Worm (Caenorhabditis elegans): ENCODE results near the gene F21D5.5.

DNA sequence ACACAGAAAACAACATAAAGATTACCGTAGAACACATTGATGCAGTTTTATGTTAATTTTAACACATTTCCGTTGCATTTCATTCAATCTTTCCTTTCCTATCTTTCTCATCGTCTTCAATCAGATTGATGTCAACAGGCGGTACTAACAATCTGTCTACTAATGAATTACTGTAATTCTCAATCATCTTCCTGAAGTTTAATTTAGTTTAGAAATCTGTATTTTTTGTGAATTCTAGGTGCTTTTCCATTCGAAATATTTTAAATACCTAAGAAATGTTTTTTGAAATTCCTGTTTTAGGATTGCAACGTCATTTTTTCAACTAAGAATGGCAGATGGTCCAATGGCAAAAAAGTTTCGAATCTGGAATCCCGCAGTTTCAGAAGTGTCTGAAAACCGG, 15.5 kb downstream of the F21D5.5 start, which contains the start of gene F21D5.9:
- TF ChIP-seq W03F9.2 (tag; optimal IDR thresholded peaks at IDR 0.05) (no peak), him-1 (tag; optimal IDR thresholded peaks at IDR 0.05) (no peak), dao-5 (tag; optimal IDR thresholded peaks at IDR 0.05) (no peak)

All from whole organism, L4/young adult.